Fruit fly (Drosophila melanogaster) whole organism, pupa: ENCODE data around the gene CG33107.

ENCODE experiments used
- CG10348 ChIP-seq: fragments of 200-800 bp; sonication (Bioruptor generic); IDR thresholded peaks from 2 replicates; pipeline ENCODE4 v1.3.6; 2022; ENCODE audit warnings: missing biosample characterization, missing genetic modification characterization
- CG12605 ChIP-seq: fragments of 200-800 bp; sonication (Bioruptor generic); IDR thresholded peaks from 2 replicates; pipeline ENCODE4 v1.3.6; 2022; ENCODE audit warnings: missing biosample characterization, missing genetic modification characterization
- CG13204 ChIP-seq: fragments of 200-800 bp; sonication (Bioruptor generic); optimal IDR thresholded peaks from 2 replicates; lab custom pipeline; 2018; ENCODE audit warnings: missing biosample characterization, mild to moderate bottlenecking, missing genetic modification characterization, moderate library complexity
- CG14655 ChIP-seq: fragments of 200-800 bp; sonication (Bioruptor generic); optimal IDR thresholded peaks from 3 replicates; lab custom pipeline; 2017; ENCODE audit warnings: mild to moderate bottlenecking, missing biosample characterization, missing genetic modification reagents, missing genetic modification characterization
- CG15710 ChIP-seq: fragments of 200-800 bp; sonication (Bioruptor generic); optimal IDR thresholded peaks from 2 replicates; lab custom pipeline; 2018; ENCODE audit warnings: missing biosample characterization, mild to moderate bottlenecking, missing genetic modification characterization, moderate library complexity
- CG17806 ChIP-seq: fragments of 200-800 bp; sonication (Bioruptor generic); optimal IDR thresholded peaks from 2 replicates; lab custom pipeline; 2018; ENCODE audit warnings: missing biosample characterization, mild to moderate bottlenecking, missing genetic modification characterization, moderate library complexity
- CG32121 ChIP-seq: fragments of 200-800 bp; sonication (Bioruptor generic); IDR thresholded peaks from 2 replicates; pipeline ENCODE4 v1.3.6; 2022; ENCODE audit warnings: missing biosample characterization, missing genetic modification characterization
- CG34367 ChIP-seq: fragments of 200-800 bp; sonication (Bioruptor generic); optimal IDR thresholded peaks from 2 replicates; lab custom pipeline; 2018; ENCODE audit warnings: missing biosample characterization, mild to moderate bottlenecking, missing genetic modification characterization
- CG4496 ChIP-seq: fragments of 200-800 bp; sonication (Bioruptor generic); IDR thresholded peaks from 3 replicates; pipeline ENCODE4 v1.3.6; 2022; ENCODE audit warnings: missing biosample characterization, missing genetic modification characterization
- CG8159 ChIP-seq: fragments of 200-800 bp; sonication (Bioruptor generic); optimal IDR thresholded peaks from 3 replicates; lab custom pipeline; 2018; ENCODE audit warnings: missing biosample characterization, mild to moderate bottlenecking, missing genetic modification characterization, moderate library complexity
- CG8301 ChIP-seq: fragments of 200-800 bp; sonication (Bioruptor generic); optimal IDR thresholded peaks from 2 replicates; lab custom pipeline; 2018; ENCODE audit warnings: missing biosample characterization, mild to moderate bottlenecking, missing genetic modification characterization
- CG9948 ChIP-seq: fragments of 200-800 bp; sonication (Bioruptor generic); optimal IDR thresholded peaks from 2 replicates; lab custom pipeline; 2018; ENCODE audit warnings: missing biosample characterization, mild to moderate bottlenecking, missing genetic modification characterization, moderate library complexity
- D1 ChIP-seq: fragments of 200-800 bp; sonication (Bioruptor generic); optimal IDR thresholded peaks from 2 replicates; lab custom pipeline; 2018; ENCODE audit warnings: missing biosample characterization, mild to moderate bottlenecking, missing genetic modification characterization, moderate library complexity
- EcR ChIP-seq: fragments of 200-800 bp; sonication (Bioruptor generic); optimal IDR thresholded peaks from 3 replicates; lab custom pipeline; 2019; ENCODE audit warnings: missing biosample characterization, missing genetic modification characterization, mild to moderate bottlenecking, moderate library complexity, missing genetic modification reagents
- Ets98B ChIP-seq: fragments of 200-800 bp; sonication (Bioruptor generic); IDR thresholded peaks from 2 replicates; pipeline ENCODE4 v1.3.6; 2022; ENCODE audit warnings: missing biosample characterization, missing genetic modification characterization
- Pif1A ChIP-seq: fragments of 200-800 bp; sonication (Bioruptor generic); optimal IDR thresholded peaks from 3 replicates; lab custom pipeline; 2016; ENCODE audit warnings: missing biosample characterization, missing genetic modification characterization
- Pif1B ChIP-seq: fragments of 200-800 bp; sonication (Bioruptor generic); optimal IDR thresholded peaks from 3 replicates; lab custom pipeline; 2016; ENCODE audit warnings: missing biosample characterization, missing genetic modification characterization
- Snoo ChIP-seq: fragments of 200-800 bp; sonication (Bioruptor generic); optimal IDR thresholded peaks from 3 replicates; lab custom pipeline; 2017; ENCODE audit warnings: missing biosample characterization, mild to moderate bottlenecking, missing genetic modification characterization, inconsistent platforms
- fd96Ca ChIP-seq: fragments of 200-800 bp; sonication (Bioruptor generic); IDR thresholded peaks from 3 replicates; pipeline ENCODE4 v1.3.6; 2022; ENCODE audit warnings: missing biosample characterization, missing genetic modification characterization
- gl ChIP-seq: fragments of 200-800 bp; sonication (Bioruptor generic); optimal IDR thresholded peaks from 2 replicates; lab custom pipeline; 2018; ENCODE audit warnings: missing biosample characterization, mild to moderate bottlenecking, missing genetic modification characterization
- rn ChIP-seq: fragments of 200-800 bp; sonication (Bioruptor generic); IDR thresholded peaks from 2 replicates; pipeline ENCODE4 v1.3.6; 2022; ENCODE audit warnings: missing biosample characterization, missing genetic modification characterization

CG33107 gene

dm6 chr3R:22580546-22580945, 4.0 kb downstream of the CG33107 start, which contains the start of gene CSN6:
TSS of gene CSN6 (plus strand) at chr3R:22580773.
- no peak for TF ChIP-seq CG4496 (GFP tag; lab: Robert Waterston, UW)
- TF ChIP-seq Pif1B (GFP tag; lab: Kevin White, UChicago): no peak

- TF ChIP-seq CG8159 (tag; lab: Kevin White, UChicago): no peak
- TF ChIP-seq fd96Ca: peak; percentile 27; the same call in 1 of the 3 replicates
- TF ChIP-seq, all 21 proteins: peak for 1
These were observed 7.5 kb downstream of the CG33107 start for dm6 chr3R:22576979-22577378.

- TF ChIP-seq Pif1B (GFP tag; lab: Kevin White, UChicago): peak; percentile 1
- TF ChIP-seq Pif1A (GFP tag; lab: Kevin White, UChicago): no peak
- no peak for TF ChIP-seq Snoo (tag; lab: Kevin White, UChicago)
- TF ChIP-seq CG9948 (tag; lab: Kevin White, UChicago): no peak
- TF ChIP-seq CG32121 (GFP tag; lab: Robert Waterston, UW): peak; percentile 55; the same call in 1 of the 2 replicates
- TF ChIP-seq CG12605 (GFP tag; lab: Robert Waterston, UW): peak; percentile 37; the same call in 1 of the 2 replicates
- peak; percentile 54 for TF ChIP-seq Ets98B
- TF ChIP-seq CG8301 (tag; lab: Kevin White, UChicago): peak; percentile 65
- TF ChIP-seq CG13204 (GFP tag; lab: Kevin White, UChicago): no peak
- no peak for TF ChIP-seq CG34367 (tag; lab: Kevin White, UChicago)
- no peak for TF ChIP-seq rn (GFP tag; lab: Robert Waterston, UW)
- TF ChIP-seq gl (tag; lab: Kevin White, UChicago): no peak
- TF ChIP-seq CG17806: no peak
- TF ChIP-seq CG15710 (tag; lab: Kevin White, UChicago): no peak
- TF ChIP-seq D1 (tag; lab: Kevin White, UChicago): no peak
- TF ChIP-seq fd96Ca: peak; percentile 64; the same call in 2 of the 3 replicates
- no peak for TF ChIP-seq EcR (GFP tag; lab: Kevin White, UChicago)
- TF ChIP-seq CG14655: peak; percentile 77
- TF ChIP-seq CG4496 (GFP tag; lab: Robert Waterston, UW): peak; percentile 84
- no peak for TF ChIP-seq CG10348 (GFP tag; lab: Robert Waterston, UW)
- TF ChIP-seq CG8159 (tag; lab: Kevin White, UChicago): no peak
These were observed 8.3 kb downstream of the CG33107 start for dm6 chr3R:22576096-22576697.

- TF ChIP-seq CG8159 (tag; lab: Kevin White, UChicago): no peak
- TF ChIP-seq CG8301 (tag; lab: Kevin White, UChicago): no peak
- no peak for TF ChIP-seq gl (tag; lab: Kevin White, UChicago)
- no peak for TF ChIP-seq CG13204 (GFP tag; lab: Kevin White, UChicago)
- TF ChIP-seq CG14655: no peak
- no peak for TF ChIP-seq Snoo (tag; lab: Kevin White, UChicago)
- TF ChIP-seq CG4496 (GFP tag; lab: Robert Waterston, UW): no peak
- no peak for TF ChIP-seq CG17806
- TF ChIP-seq Pif1B (GFP tag; lab: Kevin White, UChicago): no peak
- no peak for TF ChIP-seq CG15710 (tag; lab: Kevin White, UChicago)
- TF ChIP-seq CG32121 (GFP tag; lab: Robert Waterston, UW): no peak
These were observed 10.9 kb downstream of the CG33107 start for dm6 chr3R:22573590-22573989.

DNA sequence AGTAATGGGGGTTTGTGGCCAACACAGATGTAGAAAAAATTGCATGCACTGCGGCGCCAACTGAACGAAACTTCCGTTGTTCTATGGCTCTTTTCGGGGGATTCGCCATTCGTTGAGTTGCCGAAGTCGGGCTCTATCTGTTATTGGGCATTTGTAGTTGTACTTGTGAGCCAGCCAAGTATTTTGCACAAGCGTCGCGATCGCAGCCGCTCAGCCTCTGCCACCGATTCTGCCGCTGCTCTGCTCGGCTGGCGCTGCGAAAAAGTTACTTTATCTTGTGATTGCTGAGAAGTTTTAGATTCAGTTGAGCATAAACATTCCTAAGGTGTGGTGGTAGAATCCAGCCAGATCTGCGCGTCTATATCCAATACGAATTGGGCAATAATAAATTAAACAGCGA, 14.6 kb downstream of the CG33107 start, which contains the start of gene CG33110:
CG33110 (plus strand) TSS at position 301 of the 400 bp plus-strand sequence.
- TF ChIP-seq CG4496 (GFP tag; lab: Robert Waterston, UW) (peak; percentile 34; the same call in 1 of the 3 replicates), CG15710 (tag; lab: Kevin White, UChicago) (no peak)

DNA sequence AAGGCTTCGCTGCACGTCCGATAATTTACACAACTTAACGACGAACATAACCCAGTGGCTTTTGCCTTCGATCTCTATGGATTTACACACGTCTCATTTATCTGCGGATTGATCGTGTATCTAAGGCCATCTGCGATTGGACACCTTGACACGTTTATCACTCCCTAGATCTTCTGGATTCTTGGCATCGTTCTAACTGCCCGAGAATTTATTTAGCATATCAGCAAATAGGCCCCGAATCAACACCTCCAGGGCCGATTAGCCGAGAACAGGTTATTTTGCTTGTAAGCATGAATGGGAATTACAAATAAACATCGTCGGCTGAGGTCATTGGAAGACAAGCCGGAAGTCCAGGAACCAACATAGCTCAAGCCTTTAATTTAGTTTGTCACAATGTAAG, 16.0 kb downstream of the CG33107 start:
- TF ChIP-seq Snoo (tag; lab: Kevin White, UChicago): no peak
- no peak for TF ChIP-seq gl (tag; lab: Kevin White, UChicago)
- TF ChIP-seq CG4496 (GFP tag; lab: Robert Waterston, UW): no peak
- no peak for TF ChIP-seq CG8301 (tag; lab: Kevin White, UChicago)
- no peak for TF ChIP-seq CG34367 (tag; lab: Kevin White, UChicago)
- no peak for TF ChIP-seq fd96Ca
- no peak for TF ChIP-seq CG15710 (tag; lab: Kevin White, UChicago)
- TF ChIP-seq CG32121 (GFP tag; lab: Robert Waterston, UW): no peak
- TF ChIP-seq Pif1A (GFP tag; lab: Kevin White, UChicago): no peak
- TF ChIP-seq CG8159 (tag; lab: Kevin White, UChicago): no peak
- no peak for TF ChIP-seq CG10348 (GFP tag; lab: Robert Waterston, UW)
- no peak for TF ChIP-seq CG13204 (GFP tag; lab: Kevin White, UChicago)

dm6 chr3R:22565732-22566131, 18.8 kb downstream of the CG33107 start:
- TF ChIP-seq CG8159 (tag; lab: Kevin White, UChicago) (no peak), CG34367 (tag; lab: Kevin White, UChicago) (no peak), D1 (tag; lab: Kevin White, UChicago) (no peak), CG15710 (tag; lab: Kevin White, UChicago) (no peak), CG12605 (GFP tag; lab: Robert Waterston, UW) (no peak), CG4496 (GFP tag; lab: Robert Waterston, UW) (no peak), rn (GFP tag; lab: Robert Waterston, UW) (no peak), EcR (GFP tag; lab: Kevin White, UChicago) (no peak), CG9948 (tag; lab: Kevin White, UChicago) (no peak)
